Worm (Caenorhabditis elegans) whole organism, L4 larva: ENCODE measurements around the gene C28C12.1.
"Not testable (repeated sequence)": the region's sequence is repeated elsewhere in the genome, so short reads cannot be mapped to it uniquely, and the experiment has no call there.

Experiments used
- ZK546.5 ChIP-seq, 2 experiments: sonication (generic microtip); optimal IDR thresholded peaks; 2 replicates each; lab custom pipeline; 2017; ENCODE audit warnings: missing biosample characterization in 2 of 2, missing genetic modification characterization in 2 of 2
- dve-1 ChIP-seq: sonication (generic microtip); optimal IDR thresholded peaks from 2 replicates; lab custom pipeline; 2017; ENCODE audit warnings: antibody characterized with exemption, mild to moderate bottlenecking, missing genetic modification characterization, missing compliant biosample characterization; ENCODE audit not compliant: insufficient read depth

DNA sequence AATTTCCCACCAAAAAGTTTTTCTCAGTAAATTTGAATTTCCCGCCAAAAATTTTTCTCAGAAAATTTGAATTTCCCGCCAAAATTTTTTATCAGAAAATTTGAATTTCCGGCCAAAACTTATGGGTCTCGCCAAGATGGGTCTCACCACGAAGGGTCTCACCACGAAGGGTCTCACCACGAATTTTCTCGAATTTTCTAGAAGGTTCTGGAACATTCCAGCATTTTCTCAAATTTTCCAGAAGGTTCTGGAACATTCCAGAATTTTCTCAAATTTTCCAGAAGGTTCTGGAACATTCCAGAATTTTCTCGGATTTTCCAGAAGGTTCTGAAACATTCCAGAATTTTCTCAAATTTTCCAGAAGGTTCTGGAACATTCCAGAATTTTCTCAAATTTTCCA, 34.1 kb upstream of the C28C12.1 start:
- not testable (repeated sequence) for TF ChIP-seq dve-1; ZK546.5 (tag; optimal IDR thresholded peaks at IDR 0.05; lab: Kevin White, UChicago)
